Worm (Caenorhabditis elegans) whole organism, L2 larva: ENCODE data around the gene pals-22.

Source experiments
- C34F6.9 ChIP-seq: fragments of 150-350 bp; optimal IDR thresholded peaks from 2 replicates; lab custom pipeline; 2014; ENCODE audit warnings: missing biosample characterization, missing genetic modification characterization
- F13H6.1 ChIP-seq: sonication (generic microtip); optimal IDR thresholded peaks from 2 replicates; lab custom pipeline; 2016; ENCODE audit warnings: missing genetic modification characterization, missing compliant biosample characterization
- Y55F3AM.14 ChIP-seq: fragments of 200-800 bp; sonication (Bioruptor generic); optimal IDR thresholded peaks from 2 replicates; lab custom pipeline; 2018; ENCODE audit warnings: mild to moderate bottlenecking, missing genetic modification characterization, missing compliant biosample characterization
- ZK546.5 ChIP-seq: sonication (generic microtip); optimal IDR thresholded peaks from 2 replicates; lab custom pipeline; 2017; ENCODE audit warnings: missing biosample characterization, missing genetic modification characterization
- alr-1 ChIP-seq: fragments of 150-350 bp; optimal IDR thresholded peaks from 2 replicates; lab custom pipeline; 2014; ENCODE audit warnings: missing biosample characterization, missing genetic modification characterization
- aly-2 ChIP-seq: fragments of 150-350 bp; optimal IDR thresholded peaks from 2 replicates; lab custom pipeline; 2014; ENCODE audit warnings: missing biosample characterization, missing genetic modification characterization
- blmp-1 ChIP-seq: sonication (generic microtip); optimal IDR thresholded peaks from 2 replicates; lab custom pipeline; 2017; ENCODE audit warnings: missing genetic modification characterization, mild to moderate bottlenecking, missing compliant biosample characterization, antibody characterized with exemption, moderate library complexity; ENCODE audit not compliant: insufficient read depth
- ceh-16 ChIP-seq: fragments of 150-350 bp; optimal IDR thresholded peaks from 2 replicates; lab custom pipeline; 2014; ENCODE audit warnings: missing biosample characterization, missing genetic modification characterization
- ceh-82 ChIP-seq: fragments of 150-350 bp; optimal IDR thresholded peaks from 2 replicates; lab custom pipeline; 2014; ENCODE audit warnings: missing biosample characterization, missing genetic modification characterization
- egl-27 ChIP-seq: sonication (generic microtip); optimal IDR thresholded peaks from 3 replicates; lab custom pipeline; 2017; ENCODE audit warnings: missing biosample characterization, missing genetic modification reagents, missing genetic modification characterization
- elt-1 ChIP-seq: fragments of 150-350 bp; optimal IDR thresholded peaks from 2 replicates; lab custom pipeline; 2014; ENCODE audit warnings: missing biosample characterization, missing genetic modification characterization
- elt-3 ChIP-seq: sonication (generic microtip); optimal IDR thresholded peaks from 2 replicates; lab custom pipeline; 2017; ENCODE audit warnings: missing biosample characterization, missing genetic modification characterization
- fos-1 ChIP-seq: fragments of 150-350 bp; optimal IDR thresholded peaks from 2 replicates; lab custom pipeline; 2014; ENCODE audit warnings: missing biosample characterization, missing genetic modification characterization
- gmeb-1 ChIP-seq: fragments of 150-350 bp; optimal IDR thresholded peaks from 2 replicates; lab custom pipeline; 2014; ENCODE audit warnings: missing biosample characterization, missing genetic modification characterization
- lin-13 ChIP-seq: fragments of 150-350 bp; optimal IDR thresholded peaks from 2 replicates; lab custom pipeline; 2014; ENCODE audit warnings: missing biosample characterization, missing genetic modification reagents, missing genetic modification characterization
- lin-39 ChIP-seq: fragments of 150-350 bp; optimal IDR thresholded peaks from 2 replicates; lab custom pipeline; 2014; ENCODE audit warnings: missing biosample characterization, missing genetic modification reagents, missing genetic modification characterization
- mbf-1 ChIP-seq: sonication (generic microtip); optimal IDR thresholded peaks from 2 replicates; lab custom pipeline; 2017; ENCODE audit warnings: missing biosample characterization, missing genetic modification characterization
- nhr-10 ChIP-seq: sonication (generic microtip); optimal IDR thresholded peaks from 2 replicates; lab custom pipeline; 2017; ENCODE audit warnings: missing biosample characterization, missing genetic modification characterization
- nhr-11 ChIP-seq: fragments of 150-350 bp; optimal IDR thresholded peaks from 2 replicates; lab custom pipeline; 2014; ENCODE audit warnings: missing biosample characterization, missing genetic modification characterization
- nhr-129 ChIP-seq: fragments of 150-350 bp; optimal IDR thresholded peaks from 2 replicates; lab custom pipeline; 2014; ENCODE audit warnings: missing biosample characterization, missing genetic modification characterization
- nhr-21 ChIP-seq: fragments of 150-350 bp; optimal IDR thresholded peaks from 2 replicates; lab custom pipeline; 2014; ENCODE audit warnings: missing biosample characterization, missing genetic modification characterization
- nhr-23 ChIP-seq: fragments of 150-350 bp; optimal IDR thresholded peaks from 2 replicates; lab custom pipeline; 2014; ENCODE audit warnings: missing biosample characterization, missing genetic modification reagents, missing genetic modification characterization
- nhr-237 ChIP-seq: fragments of 150-350 bp; optimal IDR thresholded peaks from 2 replicates; lab custom pipeline; 2014; ENCODE audit warnings: missing biosample characterization, missing genetic modification characterization
- nhr-25 ChIP-seq: fragments of 150-350 bp; sonication (generic microtip); optimal IDR thresholded peaks from 3 replicates; lab custom pipeline; 2014; ENCODE audit warnings: missing biosample characterization, missing genetic modification characterization
- nhr-6 ChIP-seq: fragments of 150-350 bp; optimal IDR thresholded peaks from 2 replicates; lab custom pipeline; 2014; ENCODE audit warnings: missing biosample characterization, missing genetic modification characterization
- sem-4 ChIP-seq: fragments of 150-350 bp; optimal IDR thresholded peaks from 2 replicates; lab custom pipeline; 2014; ENCODE audit warnings: missing biosample characterization, missing genetic modification reagents, missing genetic modification characterization
- skn-1 ChIP-seq: sonication (generic microtip); optimal IDR thresholded peaks from 2 replicates; lab custom pipeline; 2017; ENCODE audit warnings: missing biosample characterization, missing genetic modification characterization
- snpc-4 ChIP-seq: fragments of 150-350 bp; optimal IDR thresholded peaks from 2 replicates; lab custom pipeline; 2014; ENCODE audit warnings: missing biosample characterization, missing genetic modification characterization
- unc-39 ChIP-seq: fragments of 150-350 bp; optimal IDR thresholded peaks from 2 replicates; lab custom pipeline; 2014; ENCODE audit warnings: missing biosample characterization, missing genetic modification characterization
- unc-55 ChIP-seq: fragments of 150-350 bp; sonication (generic microtip); optimal IDR thresholded peaks from 3 replicates; lab custom pipeline; 2014; ENCODE audit warnings: missing biosample characterization, missing genetic modification reagents, missing genetic modification characterization
- unc-62 ChIP-seq: fragments of 150-350 bp; optimal IDR thresholded peaks from 2 replicates; lab custom pipeline; 2014; ENCODE audit warnings: missing biosample characterization, missing genetic modification reagents, missing genetic modification characterization
- zag-1 ChIP-seq: fragments of 150-350 bp; optimal IDR thresholded peaks from 2 replicates; lab custom pipeline; 2014; ENCODE audit warnings: missing biosample characterization, missing genetic modification characterization
- ztf-4 ChIP-seq: fragments of 150-350 bp; optimal IDR thresholded peaks from 2 replicates; lab custom pipeline; 2014; ENCODE audit warnings: missing biosample characterization, missing genetic modification characterization

Gene pals-22

ce11 chrIII:156645-157044 lies 24.4 kb downstream of the pals-22 start, which contains the start of the genes zig-13 and ver-1:
Gene zig-13, minus strand, starts transcription at chrIII:156745.
Gene ver-1, plus strand, starts transcription at chrIII:156824.
- no peak for TF ChIP-seq egl-27

- TF ChIP-seq nhr-129 (tag; lab: Kevin White, UChicago), result no peak
- no peak for TF ChIP-seq unc-55 (GFP tag; lab: Kevin White, UChicago)
- no peak for TF ChIP-seq F13H6.1 (tag; lab: Kevin White, UChicago)
- no peak for TF ChIP-seq ceh-82 (tag; lab: Kevin White, UChicago)
- TF ChIP-seq egl-27, result no peak
- no peak for TF ChIP-seq fos-1 (tag; lab: Kevin White, UChicago)
- no peak for TF ChIP-seq ztf-4
- TF ChIP-seq unc-62 (GFP tag; lab: Kevin White, UChicago), result no peak
- no peak for TF ChIP-seq alr-1 (tag; lab: Kevin White, UChicago)
- no peak for TF ChIP-seq ceh-16 (tag; lab: Kevin White, UChicago)
- no peak for TF ChIP-seq nhr-25 (tag; lab: Kevin White, UChicago)
- TF ChIP-seq ZK546.5 (tag; lab: Kevin White, UChicago), result no peak
- no peak for TF ChIP-seq nhr-237
- TF ChIP-seq, all 48 proteins: peak for 0
These were observed 25.8 kb downstream of the pals-22 start for ce11 chrIII:157980-158379.

ce11 chrIII:159149-159548 lies 26.9 kb downstream of the pals-22 start:
- TF ChIP-seq snpc-4 (tag; lab: Kevin White, UChicago) (no peak), alr-1 (tag; lab: Kevin White, UChicago) (no peak), nhr-10 (no peak), blmp-1 (no peak), mbf-1 (tag; lab: Kevin White, UChicago) (no peak), egl-27 (no peak)

- TF ChIP-seq blmp-1 (no peak), nhr-23 (tag; lab: Kevin White, UChicago) (no peak), nhr-6 (tag; lab: Kevin White, UChicago) (no peak), ceh-82 (tag; lab: Kevin White, UChicago) (no peak), lin-39 (tag; lab: Kevin White, UChicago) (no peak), zag-1 (tag; lab: Kevin White, UChicago) (no peak), lin-13 (GFP tag; lab: Kevin White, UChicago) (no peak), C34F6.9 (tag; lab: Kevin White, UChicago) (no peak), nhr-10 (no peak), unc-39 (tag; lab: Kevin White, UChicago) (no peak), gmeb-1 (tag; lab: Kevin White, UChicago) (no peak), elt-1 (no peak)
- TF ChIP-seq, all 48 proteins: peak for 0
These were observed 27.4 kb downstream of the pals-22 start for ce11 chrIII:159665-160064.

DNA sequence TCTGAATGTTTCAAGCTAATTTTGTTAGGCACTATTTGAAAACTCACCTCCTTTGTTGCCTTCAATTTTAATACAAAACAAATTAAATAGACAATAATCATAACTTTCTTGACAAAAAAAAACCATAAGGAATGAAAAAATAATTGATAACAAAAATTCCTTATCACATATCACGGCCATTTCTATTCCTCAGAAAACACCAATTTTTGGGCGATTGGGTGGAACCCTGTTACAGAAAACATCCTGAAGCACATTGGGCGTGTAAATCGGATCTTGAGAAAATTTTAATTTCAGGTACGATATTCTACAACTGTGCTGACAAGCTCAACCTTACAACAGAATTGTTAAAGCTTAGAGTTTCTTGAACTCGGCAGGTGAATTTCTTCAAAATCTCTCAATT lies 32.6 kb downstream of the pals-22 start, which contains the start of gene F40G9.8:
Gene F40G9.8 (minus strand): TSS at position 101 of the 400 bp plus-strand sequence.
- TF ChIP-seq elt-3 (tag; lab: Kevin White, UChicago) (no peak), nhr-237 (no peak), Y55F3AM.14 (GFP tag; lab: Kevin White, UChicago) (no peak)

DNA sequence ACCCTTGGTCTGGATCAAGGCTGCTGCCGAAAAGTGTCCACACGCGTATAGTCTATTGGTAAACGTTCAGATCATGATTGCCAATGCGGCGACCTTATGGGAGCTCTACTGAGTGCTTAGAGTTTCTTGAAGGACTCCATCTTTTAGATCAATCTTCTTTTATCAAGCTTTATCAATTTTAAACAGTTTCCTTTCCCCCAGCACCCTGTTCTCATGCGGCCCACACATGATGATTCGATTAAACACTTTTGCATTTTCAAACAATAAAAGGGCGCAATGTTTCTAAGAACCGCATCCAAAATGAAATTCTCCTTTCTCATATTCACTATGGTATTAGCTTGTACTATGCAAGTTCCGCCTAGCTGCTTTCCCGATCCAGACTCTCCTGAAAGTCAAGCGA lies 33.2 kb downstream of the pals-22 start, which contains the start of gene F40G9.7:
Gene F40G9.7 (plus strand): TSS at position 301 of the 400 bp plus-strand sequence.
- TF ChIP-seq Y55F3AM.14 (GFP tag; lab: Kevin White, UChicago), result no peak
- no peak for TF ChIP-seq nhr-23 (tag; lab: Kevin White, UChicago)
- no peak for TF ChIP-seq aly-2
- no peak for TF ChIP-seq zag-1 (tag; lab: Kevin White, UChicago)
- no peak for TF ChIP-seq skn-1 (tag; lab: Kevin White, UChicago)
- no peak for TF ChIP-seq elt-3 (tag; lab: Kevin White, UChicago)
- TF ChIP-seq fos-1 (tag; lab: Kevin White, UChicago), result no peak
- TF ChIP-seq nhr-10, result no peak
- TF ChIP-seq nhr-21 (tag; lab: Kevin White, UChicago), result no peak
- TF ChIP-seq unc-39 (tag; lab: Kevin White, UChicago), result no peak
- no peak for TF ChIP-seq nhr-11
- TF ChIP-seq sem-4 (tag; lab: Kevin White, UChicago), result no peak
- no peak for TF ChIP-seq snpc-4 (tag; lab: Kevin White, UChicago)
- TF ChIP-seq alr-1 (tag; lab: Kevin White, UChicago), result no peak
